Fruit fly (Drosophila melanogaster) whole organism, embryonic: Measurements from ENCODE around the gene CG43675.

Experiments
- Awh ChIP-seq: fragments of 200-800 bp; sonication (Bioruptor generic); IDR thresholded peaks from 2 replicates; pipeline ENCODE4, ENCODE4 v1.3.6; 2022; ENCODE audit warnings: missing biosample characterization, missing genetic modification characterization
- CG10431 ChIP-seq: fragments of 200-800 bp; sonication (Bioruptor generic); optimal IDR thresholded peaks from 3 replicates; lab custom pipeline; 2018; ENCODE audit warnings: missing biosample characterization, mild to moderate bottlenecking, missing genetic modification characterization
- CG10979 ChIP-seq: fragments of 200-800 bp; sonication (Bioruptor generic); optimal IDR thresholded peaks from 2 replicates; lab custom pipeline; 2018; ENCODE audit warnings: missing biosample characterization, mild to moderate bottlenecking, missing genetic modification characterization, moderate library complexity
- CG11696 ChIP-seq: fragments of 200-800 bp; sonication (Bioruptor generic); IDR thresholded peaks from 2 replicates; pipeline ENCODE4 v1.3.6; 2022; ENCODE audit warnings: missing biosample characterization, missing genetic modification characterization
- CG13894 ChIP-seq: fragments of 200-800 bp; sonication (Bioruptor generic); optimal IDR thresholded peaks from 3 replicates; lab custom pipeline; 2018; ENCODE audit warnings: missing biosample characterization, mild to moderate bottlenecking, missing genetic modification characterization, moderate library complexity
- CG14860 ChIP-seq: fragments of 200-800 bp; sonication (Bioruptor generic); IDR thresholded peaks from 3 replicates; pipeline ENCODE4 v1.3.6; 2022; ENCODE audit warnings: missing biosample characterization, missing genetic modification characterization; ENCODE audit not compliant: partially characterized antibody
- CG1529 ChIP-seq: fragments of 200-800 bp; sonication (Bioruptor generic); optimal IDR thresholded peaks from 3 replicates; lab custom pipeline; 2018; ENCODE audit warnings: missing biosample characterization, missing genetic modification characterization
- CG15696 ChIP-seq: fragments of 200-800 bp; sonication (Bioruptor generic); optimal IDR thresholded peaks from 2 replicates; lab custom pipeline; 2019; ENCODE audit warnings: missing biosample characterization, mild to moderate bottlenecking, missing genetic modification characterization, moderate library complexity
- CG18262 ChIP-seq: fragments of 200-800 bp; optimal IDR thresholded peaks from 3 replicates; lab custom pipeline; 2019; ENCODE audit warnings: missing biosample characterization, mild to moderate bottlenecking, missing genetic modification characterization, moderate library complexity
- CG2202 ChIP-seq: fragments of 200-800 bp; sonication (Bioruptor generic); optimal IDR thresholded peaks from 2 replicates; lab custom pipeline; 2018; ENCODE audit warnings: missing biosample characterization, mild to moderate bottlenecking, missing genetic modification characterization
- CG2712 ChIP-seq: fragments of 200-800 bp; optimal IDR thresholded peaks from 3 replicates; lab custom pipeline; 2019; ENCODE audit warnings: missing biosample characterization, mild to moderate bottlenecking, missing genetic modification characterization, moderate library complexity
- CG2889 ChIP-seq: fragments of 200-800 bp; sonication (Bioruptor generic); IDR thresholded peaks from 3 replicates; pipeline ENCODE4 v1.3.6; 2022; ENCODE audit warnings: missing biosample characterization, missing genetic modification characterization
- CG32772 ChIP-seq: fragments of 200-800 bp; sonication (Bioruptor generic); IDR thresholded peaks from 2 replicates; pipeline ENCODE4 v1.3.6; 2022; ENCODE audit warnings: missing biosample characterization, missing genetic modification characterization
- CG4328 ChIP-seq: fragments of 200-800 bp; sonication (Bioruptor generic); optimal IDR thresholded peaks from 3 replicates; lab custom pipeline; 2017; ENCODE audit warnings: missing biosample characterization, missing genetic modification reagents, missing genetic modification characterization
- CG4404 ChIP-seq: fragments of 200-800 bp; sonication (Bioruptor generic); IDR thresholded peaks from 2 replicates; pipeline ENCODE4 v1.3.6; 2022; ENCODE audit warnings: missing biosample characterization, missing genetic modification characterization
- CG9727 ChIP-seq: fragments of 200-800 bp; sonication (Bioruptor generic); optimal IDR thresholded peaks from 3 replicates; lab custom pipeline; 2017; ENCODE audit warnings: missing biosample characterization, mild to moderate bottlenecking, missing genetic modification characterization
- D19A ChIP-seq: fragments of 200-800 bp; optimal IDR thresholded peaks from 3 replicates; lab custom pipeline; 2019; ENCODE audit warnings: missing biosample characterization, mild to moderate bottlenecking, missing genetic modification characterization, moderate library complexity
- Dp ChIP-seq: fragments of 200-800 bp; sonication (Bioruptor generic); optimal IDR thresholded peaks from 2 replicates; lab custom pipeline; 2018; ENCODE audit warnings: missing biosample characterization, mild to moderate bottlenecking, missing genetic modification characterization, moderate library complexity
- GATAe ChIP-seq: fragments of 200-800 bp; sonication (Bioruptor generic); conservative IDR thresholded peaks from 2 replicates; pipeline ENCODE4 v1.3.6; 2022; ENCODE audit warnings: missing biosample characterization, missing genetic modification characterization
- HHEX ChIP-seq: fragments of 200-800 bp; sonication (Bioruptor generic); optimal IDR thresholded peaks from 3 replicates; lab custom pipeline; 2017; ENCODE audit warnings: missing biosample characterization, mild to moderate bottlenecking, missing genetic modification characterization, missing genetic modification reagents
- Hr3 ChIP-seq: fragments of 200-800 bp; sonication (Bioruptor generic); optimal IDR thresholded peaks from 3 replicates; lab custom pipeline; 2016; ENCODE audit warnings: missing biosample characterization, missing genetic modification characterization
- Kr ChIP-seq: fragments of 200-800 bp; sonication (Bioruptor generic); optimal IDR thresholded peaks from 2 replicates; lab custom pipeline; 2017; ENCODE audit warnings: missing biosample characterization, mild to moderate bottlenecking, missing genetic modification characterization
- Trl ChIP-seq, 3 experiments: fragments of >200 bp in 2 of 3; fragments of 200-800 bp in 1 of 3; sonication (Bioruptor generic) in 1 of 3; optimal IDR thresholded peaks; 2 replicates in 1 of 3; 3 replicates in 2 of 3; lab custom pipeline; 2016 to 2017; ENCODE audit warnings: missing biosample characterization in 1 of 3, missing genetic modification characterization in 1 of 3
- Xrp1 ChIP-seq: fragments of 200-800 bp; sonication (Bioruptor generic); IDR thresholded peaks from 2 replicates; pipeline ENCODE4 v1.3.6; 2022; ENCODE audit warnings: missing biosample characterization, missing genetic modification characterization
- caup ChIP-seq: fragments of 200-800 bp; sonication (Bioruptor generic); optimal IDR thresholded peaks from 3 replicates; lab custom pipeline; 2017; ENCODE audit warnings: missing biosample characterization, mild to moderate bottlenecking, missing genetic modification characterization, moderate library complexity; ENCODE audit not compliant: severe bottlenecking
- chm ChIP-seq: fragments of 200-800 bp; sonication (Bioruptor generic); IDR thresholded peaks from 2 replicates; pipeline ENCODE4 v1.3.6; 2022; ENCODE audit warnings: missing biosample characterization, missing genetic modification characterization
- dan ChIP-seq: fragments of 200-800 bp; sonication (Bioruptor generic); IDR thresholded peaks from 2 replicates; pipeline ENCODE4 v1.3.6; 2022; ENCODE audit warnings: missing biosample characterization, missing genetic modification characterization
- danr ChIP-seq: fragments of 200-800 bp; sonication (Bioruptor generic); IDR thresholded peaks from 2 replicates; pipeline ENCODE4 v1.3.6; 2022; ENCODE audit warnings: missing biosample characterization, missing genetic modification characterization
- disco-r ChIP-seq: fragments of 200-800 bp; sonication (Bioruptor generic); optimal IDR thresholded peaks from 2 replicates; lab custom pipeline; 2016; ENCODE audit warnings: missing biosample characterization, missing genetic modification characterization
- dmrt99B ChIP-seq: fragments of 200-800 bp; sonication (Bioruptor generic); optimal IDR thresholded peaks from 2 replicates; lab custom pipeline; 2018; ENCODE audit warnings: missing biosample characterization, mild to moderate bottlenecking, missing genetic modification characterization, moderate library complexity
- ems ChIP-seq: fragments of 200-800 bp; sonication (Bioruptor generic); optimal IDR thresholded peaks from 3 replicates; lab custom pipeline; 2016; ENCODE audit warnings: missing biosample characterization, missing genetic modification characterization
- exex ChIP-seq: fragments of 200-800 bp; sonication (Bioruptor generic); optimal IDR thresholded peaks from 4 replicates; lab custom pipeline; 2018; ENCODE audit warnings: missing biosample characterization, mild to moderate bottlenecking, missing genetic modification characterization, moderate library complexity
- grau ChIP-seq: fragments of 200-800 bp; optimal IDR thresholded peaks from 3 replicates; lab custom pipeline; 2019; ENCODE audit warnings: missing biosample characterization, mild to moderate bottlenecking, missing genetic modification characterization, moderate library complexity
- ken ChIP-seq: fragments of 200-800 bp; sonication (Bioruptor generic); IDR thresholded peaks from 3 replicates; pipeline ENCODE4 v1.3.6; 2022; ENCODE audit warnings: missing biosample characterization, missing genetic modification characterization
- lola ChIP-seq, 3 experiments: fragments of >200 bp in 2 of 3; fragments of 200-800 bp in 1 of 3; sonication (Bioruptor generic) in 1 of 3; optimal IDR thresholded peaks; 2 replicates each; lab custom pipeline; 2017 to 2019; ENCODE audit warnings: missing biosample characterization in 3 of 3, missing genetic modification characterization in 3 of 3, mild to moderate bottlenecking in 1 of 3, moderate library complexity in 1 of 3
- mam ChIP-seq: fragments of 200-800 bp; sonication (Bioruptor generic); optimal IDR thresholded peaks from 3 replicates; lab custom pipeline; 2016; ENCODE audit warnings: missing biosample characterization, missing genetic modification characterization
- p53 ChIP-seq: fragments of 200-800 bp; sonication (Bioruptor generic); optimal IDR thresholded peaks from 2 replicates; lab custom pipeline; 2016; ENCODE audit warnings: missing biosample characterization, missing genetic modification characterization
- pan ChIP-seq, 4 experiments: fragments of >200 bp in 3 of 4; fragments of 200-800 bp in 1 of 4; sonication (Bioruptor generic) in 1 of 4; optimal IDR thresholded peaks in 3 of 4; IDR thresholded peaks in 1 of 4; 2 replicates each; pipeline versions ENCODE4 v1.3.6 to Lab custom; 2017 to 2022; ENCODE audit warnings: missing biosample characterization in 2 of 4, missing genetic modification characterization in 2 of 4, mixed read lengths in 1 of 4
- peb ChIP-seq: fragments of 200-800 bp; sonication (Bioruptor generic); IDR thresholded peaks from 2 replicates; pipeline ENCODE4 v1.3.6; 2022; ENCODE audit warnings: missing biosample characterization, missing genetic modification characterization
- phol ChIP-seq: fragments of 200-800 bp; sonication (Bioruptor generic); optimal IDR thresholded peaks from 3 replicates; lab custom pipeline; 2018; ENCODE audit warnings: missing biosample characterization, mild to moderate bottlenecking, missing genetic modification characterization, moderate library complexity
- pros ChIP-seq: fragments of 200-800 bp; sonication (Bioruptor generic); optimal IDR thresholded peaks from 3 replicates; lab custom pipeline; 2019; ENCODE audit warnings: missing biosample characterization, mild to moderate bottlenecking, missing genetic modification characterization, moderate library complexity
- schlank ChIP-seq: fragments of 200-800 bp; sonication (Bioruptor generic); optimal IDR thresholded peaks from 2 replicates; lab custom pipeline; 2018; ENCODE audit warnings: missing biosample characterization, mild to moderate bottlenecking, missing genetic modification characterization
- sens ChIP-seq: fragments of 200-800 bp; sonication (Bioruptor generic); peaks from one replicate; lab custom pipeline; 2016; ENCODE audit warnings: missing biosample characterization, missing genetic modification characterization
- sim ChIP-seq: fragments of 200-800 bp; sonication (Bioruptor generic); IDR thresholded peaks from 2 replicates; pipeline ENCODE4 v1.3.6; 2022; ENCODE audit warnings: missing biosample characterization, missing genetic modification characterization
- sqz ChIP-seq: fragments of 200-800 bp; sonication (Bioruptor generic); optimal IDR thresholded peaks from 3 replicates; lab custom pipeline; 2018; ENCODE audit warnings: missing biosample characterization, mild to moderate bottlenecking, missing genetic modification characterization
- stwl ChIP-seq: fragments of 200-800 bp; sonication (Bioruptor generic); optimal IDR thresholded peaks from 3 replicates; lab custom pipeline; 2018; ENCODE audit warnings: missing biosample characterization, mild to moderate bottlenecking, missing genetic modification characterization, moderate library complexity
- unc-4 ChIP-seq: fragments of 200-800 bp; sonication (Bioruptor generic); IDR thresholded peaks from 2 replicates; pipeline ENCODE4 v1.3.6; 2022; ENCODE audit warnings: missing biosample characterization, missing genetic modification characterization; ENCODE audit not compliant: partially characterized antibody
- zen ChIP-seq: fragments of 200-800 bp; sonication (Bioruptor generic); optimal IDR thresholded peaks from 3 replicates; lab custom pipeline; 2018; ENCODE audit warnings: missing biosample characterization, mild to moderate bottlenecking, missing genetic modification characterization, moderate library complexity
- zf30C ChIP-seq: fragments of 200-800 bp; sonication (Bioruptor generic); optimal IDR thresholded peaks from 3 replicates; lab custom pipeline; 2018; ENCODE audit warnings: missing biosample characterization, mild to moderate bottlenecking, missing genetic modification characterization

CG43675 gene

dm6 chr3R:9349267-9349820 lies 6.0 kb upstream of the CG43675 start:
- peak; percentile 48 for TF ChIP-seq CG15696 (tag; lab: Kevin White, UChicago)
- no peak for TF ChIP-seq CG10431 (GFP tag; lab: Kevin White, UChicago)
- TF ChIP-seq Hr3 (GFP tag; lab: Kevin White, UChicago) = no peak
- TF ChIP-seq HHEX (GFP tag; lab: Kevin White, UChicago) = no peak
- no peak for TF ChIP-seq danr (GFP tag; lab: Robert Waterston, UW)
- TF ChIP-seq D19A (tag; lab: Kevin White, UChicago) = peak; percentile 6
- TF ChIP-seq sqz (GFP tag; lab: Kevin White, UChicago) = peak; percentile 28
- TF ChIP-seq CG1529 = no peak
- TF ChIP-seq phol = peak; percentile 42
- peak in 1 of 3 experiments; percentile 0 for TF ChIP-seq lola (GFP tag; optimal IDR thresholded peaks at IDR 0.05; lab: Kevin White, UChicago)
- TF ChIP-seq Dp (GFP tag; lab: Kevin White, UChicago) = no peak
- peak; percentile 21; the same call in 1 of the 2 replicates for TF ChIP-seq Xrp1 (GFP tag; lab: Robert Waterston, UW)
- peak; percentile 9 for TF ChIP-seq CG9727
- no peak for TF ChIP-seq peb (GFP tag; lab: Robert Waterston, UW)
- no peak for TF ChIP-seq CG2889 (GFP tag; lab: Robert Waterston, UW)
- TF ChIP-seq CG14860 = no peak
- TF ChIP-seq pan (optimal IDR thresholded peaks at IDR 0.05; lab: Kevin White, UChicago) = no peak
- peak in 1 of 2 experiments; percentile 17 for TF ChIP-seq pan (GFP tag; optimal IDR thresholded peaks at IDR 0.05 in 1 of 2, IDR thresholded peaks at IDR 0.05 in 1 of 2)
- no peak for TF ChIP-seq CG18262 (tag; lab: Kevin White, UChicago)
- no peak for TF ChIP-seq p53 (GFP tag; lab: Kevin White, UChicago)
- TF ChIP-seq CG13894 (tag; lab: Kevin White, UChicago) = no peak
- no peak for TF ChIP-seq exex (tag; lab: Kevin White, UChicago)
- TF ChIP-seq GATAe = no peak
- no peak for TF ChIP-seq dmrt99B
- TF ChIP-seq zen = peak; percentile 15
- TF ChIP-seq CG4328 (GFP tag; lab: Kevin White, UChicago) = no peak
- TF ChIP-seq dan (GFP tag; lab: Robert Waterston, UW) = no peak
- TF ChIP-seq Awh = 0 out of 2 replicates have a peak, but pooled peaks have one; percentile 7
- TF ChIP-seq schlank (tag; lab: Kevin White, UChicago) = no peak
- no peak for TF ChIP-seq ems (GFP tag; lab: Kevin White, UChicago)
- TF ChIP-seq Trl (optimal IDR thresholded peaks at IDR 0.05; lab: Kevin White, UChicago) = no peak
- no peak for TF ChIP-seq Trl (GFP tag; optimal IDR thresholded peaks at IDR 0.05; lab: Kevin White, UChicago)
- no peak for TF ChIP-seq CG4404
- TF ChIP-seq unc-4 (GFP tag; lab: Robert Waterston, UW) = no peak
- TF ChIP-seq chm = no peak
- no peak for TF ChIP-seq caup (GFP tag; lab: Kevin White, UChicago)
- TF ChIP-seq sens (GFP tag; lab: Kevin White, UChicago) = peak; percentile 81
- TF ChIP-seq CG10979 (tag; lab: Kevin White, UChicago) = peak; percentile 17
- no peak for TF ChIP-seq stwl (tag; lab: Kevin White, UChicago)
- TF ChIP-seq ken (GFP tag; lab: Robert Waterston, UW) = no peak
- TF ChIP-seq grau (tag; lab: Kevin White, UChicago) = peak; percentile 91
- peak; percentile 26 for TF ChIP-seq CG2712 (tag; lab: Kevin White, UChicago)
- TF ChIP-seq CG2202 (tag; lab: Kevin White, UChicago) = no peak
- TF ChIP-seq mam (GFP tag; lab: Kevin White, UChicago) = no peak
- no peak for TF ChIP-seq zf30C (GFP tag; lab: Kevin White, UChicago)
- TF ChIP-seq CG11696 (GFP tag; lab: Robert Waterston, UW) = no peak
- TF ChIP-seq disco-r (GFP tag; lab: Kevin White, UChicago) = no peak
- TF ChIP-seq sim (GFP tag; lab: Robert Waterston, UW) = no peak
- peak; percentile 17 for TF ChIP-seq pros (GFP tag; lab: Kevin White, UChicago)
- peak; percentile 56 for TF ChIP-seq Kr (GFP tag; lab: Kevin White, UChicago)
- no peak for TF ChIP-seq CG32772 (GFP tag; lab: Robert Waterston, UW)
